Worm (Caenorhabditis elegans) whole organism, L4/young adult: ENCODE measurements around the gene C05C8.7.

ENCODE experiments used
- W03F9.2 ChIP-seq: fragments of 150-350 bp; optimal IDR thresholded peaks from 2 replicates; lab custom pipeline; 2014; ENCODE audit warnings: missing biosample characterization, missing genetic modification characterization
- dao-5 ChIP-seq: sonication (generic microtip); optimal IDR thresholded peaks from 2 replicates; lab custom pipeline; 2016; ENCODE audit warnings: missing genotype, missing genetic modification characterization, moderate library complexity, missing compliant biosample characterization
- him-1 ChIP-seq: sonication (generic microtip); optimal IDR thresholded peaks from 2 replicates; lab custom pipeline; 2016; ENCODE audit warnings: missing genotype, missing genetic modification reagents, missing genetic modification characterization, missing compliant biosample characterization

C05C8.7 gene

DNA sequence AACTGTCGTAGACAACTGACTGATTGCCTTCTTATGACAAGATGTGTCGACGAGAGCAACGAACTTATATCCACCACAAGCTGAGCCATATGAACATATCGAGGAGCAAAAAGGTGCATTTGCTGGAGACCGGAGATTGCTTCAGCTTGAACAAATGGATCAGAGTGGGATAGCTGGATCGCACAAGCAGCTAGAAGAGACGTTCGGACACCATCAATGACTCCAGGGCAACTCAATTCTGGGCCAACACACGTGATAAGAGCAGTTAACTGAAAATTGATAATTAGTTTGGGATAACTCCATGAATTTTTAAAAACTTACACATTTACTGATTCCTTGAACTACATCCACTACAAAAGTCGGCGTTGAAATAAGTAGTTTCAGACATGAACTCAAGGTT, 37.8 kb downstream of the C05C8.7 start:
- TF ChIP-seq dao-5 (tag; lab: Kevin White, UChicago) = no peak

DNA sequence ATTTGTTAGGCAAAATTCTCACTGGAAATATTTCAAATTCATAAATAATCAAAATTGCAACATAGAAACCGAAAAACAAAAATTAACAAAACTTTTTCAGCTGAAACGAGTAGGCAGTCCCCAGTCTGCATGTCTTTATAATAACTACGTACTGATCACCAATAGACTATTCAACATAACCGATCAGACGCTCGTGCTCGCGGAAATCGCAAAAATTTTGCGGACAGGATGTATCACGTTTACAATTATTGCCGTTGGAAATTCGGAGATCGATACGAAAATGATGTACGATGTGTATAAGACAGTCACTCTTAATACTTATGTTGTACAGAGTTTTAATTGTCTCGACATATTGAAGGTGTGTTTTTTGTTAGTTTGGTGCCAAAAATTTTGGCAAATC, 45.5 kb downstream of the C05C8.7 start:
- TF ChIP-seq dao-5 (tag; lab: Kevin White, UChicago) (no peak), W03F9.2 (no peak), him-1 (tag; lab: Kevin White, UChicago) (no peak)

DNA sequence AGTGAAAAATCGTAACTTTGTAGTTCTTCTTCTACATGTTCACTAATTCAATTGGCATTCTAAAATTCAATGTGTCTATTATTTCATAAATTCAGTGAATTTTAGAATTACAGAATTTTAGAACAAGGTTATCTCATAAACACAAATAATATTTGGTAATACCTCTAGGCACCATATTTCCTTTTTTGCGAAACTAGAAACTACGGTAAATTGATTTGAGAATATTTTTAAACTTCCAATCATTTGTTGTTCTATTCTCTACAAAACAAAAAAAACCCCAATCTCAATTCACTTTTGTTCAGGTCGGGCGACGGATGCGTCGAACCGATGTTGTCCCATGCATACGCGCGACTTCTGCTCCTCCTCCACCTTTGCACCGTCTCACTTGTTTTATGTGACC, 46.9 kb downstream of the C05C8.7 start, which contains the start of gene F09G2.1:
TSS of gene F09G2.1 (plus strand) at position 301 of the 400 bp plus-strand sequence.
- no peak for TF ChIP-seq dao-5 (tag; lab: Kevin White, UChicago)
- TF ChIP-seq W03F9.2 = no peak
- no peak for TF ChIP-seq him-1 (tag; lab: Kevin White, UChicago)

DNA sequence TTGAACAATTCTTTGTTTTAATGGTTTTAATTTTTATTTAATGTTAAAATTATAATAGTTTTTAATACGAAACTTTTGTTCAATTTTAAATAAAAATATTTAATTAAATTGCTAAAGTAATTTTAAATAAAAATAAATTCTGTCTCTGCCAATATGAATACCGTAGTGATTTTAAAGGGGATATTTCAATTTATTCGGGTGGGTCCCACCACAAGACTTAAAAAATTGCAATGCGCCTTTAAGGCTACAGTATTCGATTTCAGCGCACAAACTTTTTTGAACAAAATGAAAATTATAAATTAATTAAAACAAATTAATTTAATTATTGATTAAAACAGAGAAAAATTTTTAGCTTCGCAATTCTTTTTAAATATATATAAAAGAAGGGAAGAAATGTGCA, 47.8 kb downstream of the C05C8.7 start:
- TF ChIP-seq dao-5 (tag; lab: Kevin White, UChicago) (no peak), W03F9.2 (no peak), him-1 (tag; lab: Kevin White, UChicago) (no peak)

DNA sequence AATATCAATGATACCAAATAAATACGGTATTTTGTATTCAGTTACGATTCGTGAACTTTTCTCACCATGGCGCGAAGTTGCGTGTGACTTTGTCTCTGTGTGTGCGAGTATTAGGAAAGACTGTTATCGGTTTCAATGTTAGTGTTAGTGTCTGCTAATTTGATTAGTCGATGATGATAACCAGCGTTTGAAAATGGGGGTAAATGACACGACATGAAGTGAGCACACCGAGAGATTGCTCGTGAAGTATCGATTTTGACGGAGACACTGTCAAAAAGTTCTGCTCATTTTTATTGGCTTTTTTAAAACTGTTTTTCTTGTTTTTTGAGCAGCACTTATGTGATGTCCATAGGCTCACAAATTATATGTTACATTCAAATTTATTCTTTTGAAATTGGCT, 48.4 kb downstream of the C05C8.7 start:
- TF ChIP-seq W03F9.2 (no peak), him-1 (tag; lab: Kevin White, UChicago) (no peak), dao-5 (tag; lab: Kevin White, UChicago) (no peak)

DNA sequence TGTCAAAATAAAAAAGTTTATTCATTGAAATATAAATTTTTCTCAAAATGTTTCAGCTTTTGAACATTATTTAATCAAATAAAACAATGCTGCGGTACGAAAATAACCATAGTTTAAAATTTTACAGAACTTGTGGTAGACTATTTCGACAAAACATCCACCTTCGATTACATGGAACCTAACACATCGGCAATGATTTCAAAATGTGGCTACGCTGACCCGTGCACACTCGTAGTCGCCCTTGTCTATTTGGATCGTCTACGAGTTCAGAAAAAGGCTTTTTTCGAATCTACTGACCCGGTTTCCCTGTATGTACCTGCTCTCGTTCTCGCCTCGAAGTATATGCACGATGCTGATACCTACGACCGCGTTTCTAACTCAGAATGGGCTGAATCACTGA, 49.8 kb downstream of the C05C8.7 start:
- TF ChIP-seq W03F9.2 (no peak), dao-5 (tag; lab: Kevin White, UChicago) (no peak), him-1 (tag; lab: Kevin White, UChicago) (no peak)

DNA sequence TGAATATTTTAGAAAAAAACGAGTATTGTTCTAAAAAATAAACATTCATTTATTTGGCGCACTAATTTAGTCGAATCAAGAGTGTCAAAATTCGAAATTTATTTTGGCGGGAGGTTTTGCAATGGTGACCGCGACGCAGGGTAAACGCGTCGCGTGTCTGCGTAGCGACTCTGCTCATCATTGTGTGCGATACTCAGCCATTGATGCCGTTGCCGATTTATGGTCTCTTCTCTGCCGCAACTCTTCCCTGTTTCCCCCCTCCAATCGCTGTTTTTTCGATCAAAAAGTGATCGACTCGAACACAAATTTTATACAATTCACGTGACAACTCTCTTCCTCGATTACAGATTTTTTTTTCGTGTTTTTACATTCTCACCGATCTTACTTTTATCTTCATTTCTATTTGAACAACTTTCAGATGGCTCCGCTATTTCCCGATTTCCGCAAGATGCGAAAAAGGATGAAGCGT, 50.3 kb downstream of the C05C8.7 start, which contains the start of gene F09G2.2:
TSS of gene F09G2.2 (plus strand) at position 419 of the 469 bp plus-strand sequence.
- no peak for TF ChIP-seq dao-5 (tag; lab: Kevin White, UChicago)
- TF ChIP-seq him-1 (tag; lab: Kevin White, UChicago) = peak; percentile 52
- peak; percentile 93 for TF ChIP-seq W03F9.2

DNA sequence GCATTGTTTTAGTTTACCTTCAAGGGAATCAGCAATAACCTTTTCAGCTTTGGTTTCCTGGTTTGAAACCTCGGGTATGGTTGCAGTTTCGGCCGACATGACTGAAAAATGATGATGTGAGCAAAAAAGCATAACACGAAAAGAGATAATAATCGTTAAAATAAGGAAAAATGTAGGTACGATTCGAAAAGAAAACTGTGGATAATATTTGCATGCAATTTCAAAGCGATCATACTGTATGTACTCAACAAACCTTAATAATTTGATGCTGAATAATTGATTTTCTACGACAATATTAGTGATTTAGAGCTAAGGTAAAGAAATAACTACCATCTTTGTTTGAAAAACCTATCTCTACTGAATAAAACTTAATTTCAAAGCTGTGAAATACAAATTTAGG, 50.8 kb downstream of the C05C8.7 start, which contains the start of gene attf-2:
TSS of gene attf-2 (minus strand) at position 101 of the 400 bp plus-strand sequence.
- TF ChIP-seq dao-5 (tag; lab: Kevin White, UChicago) (no peak), him-1 (tag; lab: Kevin White, UChicago) (no peak), W03F9.2 (no peak)

DNA sequence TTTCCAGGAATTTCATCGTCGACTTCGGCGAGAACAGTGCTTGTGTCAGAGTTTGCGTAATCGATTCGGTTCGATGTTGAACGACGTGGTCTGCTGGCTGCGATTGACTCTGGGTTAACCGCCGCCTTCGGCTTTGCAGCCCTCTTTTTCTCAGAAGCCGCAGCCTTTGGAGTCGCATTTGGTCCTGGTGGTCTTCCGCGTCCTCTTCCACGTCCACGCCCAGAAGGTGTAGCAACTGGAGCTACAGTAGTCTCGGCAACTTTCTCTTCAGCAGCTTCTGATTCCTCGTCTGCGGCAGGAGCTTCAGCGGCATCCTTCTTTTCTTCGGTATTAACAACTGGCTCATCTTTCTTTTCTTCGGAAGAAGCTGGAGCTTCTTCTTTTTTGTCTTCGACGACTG, 52.0 kb downstream of the C05C8.7 start:
- no peak for TF ChIP-seq dao-5 (tag; lab: Kevin White, UChicago)

DNA sequence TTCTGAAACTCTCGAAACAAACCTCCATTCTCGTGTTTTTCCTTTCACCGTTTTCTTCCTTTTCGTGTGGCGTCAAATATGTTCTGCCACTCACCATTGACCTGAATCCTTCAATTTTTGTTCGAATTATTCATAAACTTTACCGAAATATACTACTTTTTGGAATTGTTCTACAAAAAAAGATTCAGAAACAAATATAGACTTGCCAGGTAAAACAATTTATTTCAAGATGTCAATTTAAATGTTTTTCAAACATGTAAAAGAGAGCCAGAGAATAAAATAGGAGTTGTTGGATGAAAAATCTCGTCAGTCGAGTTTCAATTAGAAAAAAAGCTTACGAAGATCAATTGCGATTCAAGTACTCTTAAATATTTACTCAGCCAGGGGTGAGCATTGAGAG, 53.3 kb downstream of the C05C8.7 start, which contains the start of gene F09G2.8:
TSS of gene F09G2.8 (minus strand) at position 101 of the 400 bp plus-strand sequence.
- no peak for TF ChIP-seq W03F9.2
- no peak for TF ChIP-seq dao-5 (tag; lab: Kevin White, UChicago)
- TF ChIP-seq him-1 (tag; lab: Kevin White, UChicago) = no peak
